Fruit fly (Drosophila melanogaster): Measurements from ENCODE around the gene CG44329.

DNA sequence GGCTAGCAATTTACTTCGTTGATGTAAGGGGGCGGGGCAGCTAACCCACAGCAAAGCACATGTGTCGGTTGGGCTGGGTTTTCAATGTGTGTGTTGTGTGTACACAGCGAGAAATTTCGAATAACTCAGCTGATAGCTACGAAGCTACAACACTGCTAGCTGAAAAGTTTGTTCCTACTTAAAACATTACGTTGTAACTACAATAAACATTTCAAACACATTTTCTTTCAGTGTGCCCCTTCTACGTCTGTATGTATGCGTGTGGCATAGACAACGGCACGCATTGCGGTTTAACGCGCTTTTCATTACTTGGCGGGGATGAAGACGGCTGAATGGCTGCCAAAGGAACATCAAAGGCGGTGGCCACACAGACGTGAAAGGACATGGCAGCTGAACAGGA is 34.8 kb upstream of the CG44329 start:
- no peak for TF ChIP-seq tj (GFP tag; optimal IDR thresholded peaks at IDR 0.05)
- no peak for TF ChIP-seq CG5204 (GFP tag; optimal IDR thresholded peaks at IDR 0.05)
- TF ChIP-seq CG33017 (tag; optimal IDR thresholded peaks at IDR 0.05), result no peak
- no peak for TF ChIP-seq CG14711 (tag; optimal IDR thresholded peaks at IDR 0.05)
- TF ChIP-seq CG12768 (GFP tag; optimal IDR thresholded peaks at IDR 0.05), result no peak
- no peak for TF ChIP-seq Mnt (GFP tag; optimal IDR thresholded peaks at IDR 0.05)
- no peak for TF ChIP-seq kay (GFP tag; ENCODE audit: borderline replicate concordance)
- TF ChIP-seq CG11617 (GFP tag; optimal IDR thresholded peaks at IDR 0.05), result no peak
- no peak for TF ChIP-seq Clk (GFP tag; optimal IDR thresholded peaks at IDR 0.05)
- no peak for TF ChIP-seq Hr96 (GFP tag; optimal IDR thresholded peaks at IDR 0.05)
- no peak for TF ChIP-seq toe (GFP tag; optimal IDR thresholded peaks at IDR 0.05)
- no peak for TF ChIP-seq CG7101 (tag; optimal IDR thresholded peaks at IDR 0.05)

Measured in whole organism, adult.